4 fruit fly cellular contexts compared by ENCODE assay signal in the genomic region with DNA sequence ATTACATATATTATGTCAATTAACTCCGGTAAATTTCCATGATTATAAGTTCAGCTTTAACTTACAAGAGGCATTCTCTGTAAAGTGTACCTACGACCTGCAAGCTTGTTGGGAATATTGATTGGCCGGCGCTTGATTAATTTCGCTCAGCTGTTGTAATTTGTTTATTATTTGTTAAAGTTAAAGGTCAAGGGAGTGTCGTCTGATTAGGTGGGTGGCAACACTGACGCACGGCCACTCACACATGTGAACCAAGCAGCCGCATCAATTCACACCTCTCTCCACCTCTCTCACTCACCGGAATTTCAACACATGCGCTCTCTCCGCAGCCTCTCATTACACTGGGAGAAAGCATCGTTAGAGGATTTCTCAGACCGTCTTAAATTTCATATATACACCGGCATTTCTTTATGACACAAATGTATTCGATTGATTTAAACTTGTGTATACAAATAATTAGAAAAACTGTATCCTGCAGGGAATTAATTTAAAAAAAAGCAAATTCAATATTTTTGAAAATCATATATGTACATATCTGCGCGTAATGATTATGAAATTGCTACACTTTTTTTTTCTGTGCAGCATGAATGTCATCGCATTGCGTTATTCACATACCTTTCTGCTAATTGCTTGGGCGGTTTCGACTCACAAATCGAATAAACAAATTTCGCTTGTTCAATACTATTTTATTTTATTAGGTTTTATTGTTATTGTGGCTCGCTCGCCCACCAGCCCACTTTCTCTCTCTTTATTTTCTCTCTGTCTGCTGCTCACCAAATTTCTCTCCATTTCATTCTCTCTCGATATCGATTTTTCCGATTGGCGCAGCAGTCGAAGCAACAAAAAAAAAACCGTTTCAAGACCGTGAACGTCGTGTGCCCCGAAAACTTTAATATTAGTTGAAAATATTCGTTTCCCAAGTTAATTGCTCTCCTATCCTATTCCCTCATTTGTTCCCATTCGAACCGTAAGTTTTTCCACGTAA.
TF ChIP-seq lines count a peak whose summit lies in the region.

No protein-coding gene starts in this region.

TF ChIP-seq in whole organism, adult, 20 proteins besides CTCF, POLR2A, EP300 and RAD21 (continued from another document):
- peak; percentile 46 for TF ChIP-seq Mnt (GFP tag; optimal IDR thresholded peaks at IDR 0.05; lab: Kevin White, UChicago)
- peak; percentile 91 for TF ChIP-seq toe (GFP tag; optimal IDR thresholded peaks at IDR 0.05; lab: Kevin White, UChicago)
- peak; percentile 74 for TF ChIP-seq CG14711 (tag; optimal IDR thresholded peaks at IDR 0.05; lab: Kevin White, UChicago)
- TF ChIP-seq ovo (GFP tag; optimal IDR thresholded peaks at IDR 0.05; lab: Kevin White, UChicago) = peak; percentile 35
- TF ChIP-seq tj (GFP tag; optimal IDR thresholded peaks at IDR 0.05; lab: Kevin White, UChicago) = peak; percentile 60

TF ChIP-seq in whole organism, embryonic, 481 proteins besides CTCF, POLR2A, EP300 and RAD21 (continued from another document and continues in another):
- TF ChIP-seq CG9932 (GFP tag; IDR thresholded peaks at IDR 0.05; lab: Robert Waterston, UW) (peak; percentile 82), slp2 (GFP tag; optimal IDR thresholded peaks at IDR 0.05; lab: Kevin White, UChicago) (peak; percentile 90), H15 (GFP tag; IDR thresholded peaks at IDR 0.05; lab: Robert Waterston, UW) (peak; percentile 75), CG9609 (GFP tag; optimal IDR thresholded peaks at IDR 0.05; lab: Kevin White, UChicago) (peak; percentile 93), bcd (GFP tag; optimal IDR thresholded peaks at IDR 0.05; lab: Kevin White, UChicago) (peak; percentile 93), Sry-δ (GFP tag; optimal IDR thresholded peaks at IDR 0.05; lab: Kevin White, UChicago) (peak; percentile 55), Jarid2 (GFP tag; optimal IDR thresholded peaks at IDR 0.05; lab: Kevin White, UChicago) (peak; percentile 77), CG18599 (GFP tag; optimal IDR thresholded peaks at IDR 0.05; lab: Kevin White, UChicago) (peak; percentile 95), CoRest (tag; optimal IDR thresholded peaks at IDR 0.05; lab: Kevin White, UChicago) (peak; percentile 96), dati (GFP tag; IDR thresholded peaks at IDR 0.05; lab: Robert Waterston, UW) (peak; percentile 70; the same call in 1 of the 2 replicates), Deaf1 (tag; optimal IDR thresholded peaks at IDR 0.05; lab: Kevin White, UChicago) (no peak), CG1792 (GFP tag; optimal IDR thresholded peaks at IDR 0.05; lab: Kevin White, UChicago) (peak; percentile 83), ranshi (GFP tag; IDR thresholded peaks at IDR 0.05; lab: Robert Waterston, UW) (peak; percentile 86), CG7357 (GFP tag; IDR thresholded peaks at IDR 0.05; lab: Robert Waterston, UW) (peak; percentile 81), CG1233 (GFP tag; optimal IDR thresholded peaks at IDR 0.05; lab: Kevin White, UChicago) (peak; percentile 93), lbe (GFP tag; optimal IDR thresholded peaks at IDR 0.05; lab: Kevin White, UChicago) (no peak), HHEX (GFP tag; optimal IDR thresholded peaks at IDR 0.05; lab: Kevin White, UChicago) (peak; percentile 92), CG16779 (GFP tag; IDR thresholded peaks at IDR 0.05; lab: Robert Waterston, UW) (0 out of 2 replicates have a peak, but pooled peaks have one; percentile 15), CG4820 (GFP tag; optimal IDR thresholded peaks at IDR 0.05; lab: Kevin White, UChicago) (peak; percentile 93), Sin3A (optimal IDR thresholded peaks at IDR 0.05; lab: Kevin White, UChicago) (no peak), twi (tag; optimal IDR thresholded peaks at IDR 0.05; lab: Kevin White, UChicago) (peak; percentile 86), sr (GFP tag; IDR thresholded peaks at IDR 0.05; lab: Robert Waterston, UW) (no peak), nom (GFP tag; optimal IDR thresholded peaks at IDR 0.05; lab: Kevin White, UChicago) (no peak), tup (GFP tag; optimal IDR thresholded peaks at IDR 0.05; lab: Kevin White, UChicago) (peak; percentile 59), tap (tag; optimal IDR thresholded peaks at IDR 0.05; lab: Kevin White, UChicago) (peak; percentile 86), mam (GFP tag; optimal IDR thresholded peaks at IDR 0.05; lab: Kevin White, UChicago) (peak; percentile 91), Myb (GFP tag; optimal IDR thresholded peaks at IDR 0.05; lab: Kevin White, UChicago) (peak; percentile 69), Side (GFP tag; optimal IDR thresholded peaks at IDR 0.05; lab: Kevin White, UChicago) (peak; percentile 91), CG17385 (GFP tag; optimal IDR thresholded peaks at IDR 0.05; lab: Kevin White, UChicago) (peak; percentile 91), Dref (GFP tag; IDR thresholded peaks at IDR 0.05; lab: Robert Waterston, UW) (peak; percentile 38; the same call in 1 of the 2 replicates), CG18764 (GFP tag; optimal IDR thresholded peaks at IDR 0.05; lab: Kevin White, UChicago) (peak; percentile 90), CG6175 (GFP tag; IDR thresholded peaks at IDR 0.05; lab: Robert Waterston, UW) (no peak; the same call in 1 of the 3 replicates), dmrt11E (tag; optimal IDR thresholded peaks at IDR 0.05; lab: Kevin White, UChicago) (peak; percentile 91), ssp (GFP tag; IDR thresholded peaks at IDR 0.05; lab: Robert Waterston, UW) (peak; percentile 81), HLH54F (GFP tag; optimal IDR thresholded peaks at IDR 0.05; lab: Kevin White, UChicago) (peak; percentile 92), CG7786 (GFP tag; optimal IDR thresholded peaks at IDR 0.05; lab: Kevin White, UChicago) (peak; percentile 88), sna (GFP tag; IDR thresholded peaks at IDR 0.05; lab: Robert Waterston, UW; ENCODE audit: partially characterized antibody) (no peak)

TF ChIP-seq in whole organism, prepupa, 60 proteins besides CTCF, POLR2A, EP300 and RAD21 (continued from another document and continues in another):
- TF ChIP-seq Sox14 (GFP tag; optimal IDR thresholded peaks at IDR 0.05; lab: Kevin White, UChicago) (peak; percentile 80), Hr38 (GFP tag; optimal IDR thresholded peaks at IDR 0.05; lab: Kevin White, UChicago) (no peak), CG10631 (GFP tag; optimal IDR thresholded peaks at IDR 0.05; lab: Kevin White, UChicago) (no peak), CG11762 (GFP tag; optimal IDR thresholded peaks at IDR 0.05; lab: Kevin White, UChicago; ENCODE audit: insufficient read depth) (peak; percentile 70), OdsH (GFP tag; optimal IDR thresholded peaks at IDR 0.05; lab: Kevin White, UChicago) (peak; percentile 84), svp (GFP tag; lab: Kevin White, UChicago) (peak; percentile 91), net (GFP tag; optimal IDR thresholded peaks at IDR 0.05; lab: Kevin White, UChicago) (peak; percentile 81), CG6792 (GFP tag; optimal IDR thresholded peaks at IDR 0.05; lab: Kevin White, UChicago) (peak; percentile 66), cyc (GFP tag; optimal IDR thresholded peaks at IDR 0.05; lab: Kevin White, UChicago) (peak; percentile 82), topi (GFP tag; optimal IDR thresholded peaks at IDR 0.05; lab: Kevin White, UChicago) (peak; percentile 83), esn (GFP tag; optimal IDR thresholded peaks at IDR 0.05; lab: Kevin White, UChicago) (peak; percentile 85), vri (GFP tag; optimal IDR thresholded peaks at IDR 0.05; lab: Kevin White, UChicago) (no peak), Hr39 (GFP tag; optimal IDR thresholded peaks at IDR 0.05; lab: Kevin White, UChicago) (peak; percentile 75), CG7368 (GFP tag; optimal IDR thresholded peaks at IDR 0.05; lab: Kevin White, UChicago) (no peak), Eip78C (GFP tag; lab: Kevin White, UChicago) (peak; percentile 96), Ets96B (tag; optimal IDR thresholded peaks at IDR 0.05; lab: Kevin White, UChicago) (peak; percentile 67), lz (GFP tag; optimal IDR thresholded peaks at IDR 0.05; lab: Kevin White, UChicago) (peak; percentile 79), CG6276 (GFP tag; optimal IDR thresholded peaks at IDR 0.05; lab: Kevin White, UChicago) (peak; percentile 90), achi (GFP tag; optimal IDR thresholded peaks at IDR 0.05; lab: Kevin White, UChicago) (no peak), Eip75B (GFP tag; optimal IDR thresholded peaks at IDR 0.05; lab: Kevin White, UChicago) (no peak), dsx (GFP tag; optimal IDR thresholded peaks at IDR 0.05; lab: Kevin White, UChicago; ENCODE audit: poor library complexity, severe bottlenecking) (no peak), CG6854 (GFP tag; optimal IDR thresholded peaks at IDR 0.05; lab: Kevin White, UChicago) (peak; percentile 26), Met (GFP tag; optimal IDR thresholded peaks at IDR 0.05; lab: Kevin White, UChicago) (no peak), Eip93F (GFP tag; optimal IDR thresholded peaks at IDR 0.05; lab: Kevin White, UChicago) (no peak), CG1621 (tag; optimal IDR thresholded peaks at IDR 0.05; lab: Kevin White, UChicago) (no peak), CG10669 (GFP tag; optimal IDR thresholded peaks at IDR 0.05; lab: Kevin White, UChicago) (no peak), CG11294 (GFP tag; IDR thresholded peaks at IDR 0.05; lab: Robert Waterston, UW) (peak; percentile 58), fkh (GFP tag; optimal IDR thresholded peaks at IDR 0.05; lab: Kevin White, UChicago) (no peak), Ets21C (GFP tag; optimal IDR thresholded peaks at IDR 0.05; lab: Kevin White, UChicago) (peak; percentile 72), spab (GFP tag; optimal IDR thresholded peaks at IDR 0.05; lab: Kevin White, UChicago) (no peak), dac (GFP tag; optimal IDR thresholded peaks at IDR 0.05; lab: Kevin White, UChicago) (peak; percentile 67), CG11902 (GFP tag; optimal IDR thresholded peaks at IDR 0.05; lab: Kevin White, UChicago) (peak; percentile 50), pdm3 (GFP tag; optimal IDR thresholded peaks at IDR 0.05; lab: Kevin White, UChicago) (peak; percentile 85), Gug (GFP tag; IDR thresholded peaks at IDR 0.05; lab: Robert Waterston, UW) (peak; percentile 66), acj6 (GFP tag; optimal IDR thresholded peaks at IDR 0.05; lab: Kevin White, UChicago) (peak; percentile 82), Hr4 (GFP tag; optimal IDR thresholded peaks at IDR 0.05; lab: Kevin White, UChicago) (peak; percentile 92), fd59A (GFP tag; optimal IDR thresholded peaks at IDR 0.05; lab: Kevin White, UChicago) (peak; percentile 59), Sox102F (GFP tag; optimal IDR thresholded peaks at IDR 0.05; lab: Kevin White, UChicago) (no peak), Sox15 (GFP tag; optimal IDR thresholded peaks at IDR 0.05; lab: Kevin White, UChicago) (peak; percentile 64), CG9139 (GFP tag; optimal IDR thresholded peaks at IDR 0.05; lab: Kevin White, UChicago) (no peak), Blimp-1 (GFP tag; optimal IDR thresholded peaks at IDR 0.05; lab: Kevin White, UChicago) (peak; percentile 47)

TF ChIP-seq in whole organism, pupa, 21 proteins besides CTCF, POLR2A, EP300 and RAD21 (continued from another document):
- TF ChIP-seq rn (GFP tag; IDR thresholded peaks at IDR 0.05; lab: Robert Waterston, UW) = 0 out of 2 replicates have a peak, but pooled peaks have one; percentile 26
- TF ChIP-seq CG9948 (tag; optimal IDR thresholded peaks at IDR 0.05; lab: Kevin White, UChicago) = peak; percentile 73
- no peak for TF ChIP-seq EcR (GFP tag; optimal IDR thresholded peaks at IDR 0.05; lab: Kevin White, UChicago)
